Worm (Caenorhabditis elegans): ENCODE data around the gene pup-2.

DNA sequence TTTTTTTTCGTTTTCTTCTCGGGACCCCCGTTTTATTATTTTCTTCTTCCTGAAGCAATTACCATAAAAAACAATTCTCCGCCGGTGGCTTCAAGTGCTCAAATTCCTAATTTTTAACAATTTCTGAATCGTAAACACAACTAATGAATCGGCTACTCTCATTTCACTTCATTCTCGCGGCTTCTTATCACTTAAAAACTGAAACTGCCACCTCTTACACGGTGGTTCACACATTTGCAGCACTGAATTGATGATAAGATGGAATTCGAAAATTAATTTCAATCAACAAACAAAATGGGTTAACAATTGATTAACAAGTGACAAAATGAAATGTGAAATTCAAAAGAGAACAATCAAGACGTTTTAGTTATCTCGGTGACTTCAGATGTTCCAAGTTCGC, 48.6 kb upstream of the pup-2 start:
- TF ChIP-seq pag-3 (tag; optimal IDR thresholded peaks at IDR 0.05; ENCODE audit: borderline replicate concordance) (no peak), C08G9.2 (tag; optimal IDR thresholded peaks at IDR 0.05) (no peak), K09A11.1 (tag; optimal IDR thresholded peaks at IDR 0.05; ENCODE audit: insufficient read depth) (no peak), ceh-48 (tag; optimal IDR thresholded peaks at IDR 0.05) (no peak), ama-1 (optimal IDR thresholded peaks at IDR 0.05) (no peak), ref-2 (tag; optimal IDR thresholded peaks at IDR 0.05) (no peak)
